Worm (Caenorhabditis elegans): ENCODE data around the gene metl-13.
A peak's percentile ranks its signal among the peaks of the same experiment; 100 is the strongest.

The metl-13 gene

ce11 chrIV:6623390-6623789 is 11.5 kb upstream of the metl-13 start, which contains the start of gene C01B10.44:
Gene C01B10.44 (plus strand): TSS chrIV:6623690.
- no peak for TF ChIP-seq athp-1 (tag; optimal IDR thresholded peaks at IDR 0.05)
- no peak for TF ChIP-seq attf-5 (GFP tag; optimal IDR thresholded peaks at IDR 0.05)
- no peak for TF ChIP-seq cebp-1 (GFP tag; IDR thresholded peaks at IDR 0.05)
- TF ChIP-seq cebp-1 (tag; optimal IDR thresholded peaks at IDR 0.05), result no peak
- TF ChIP-seq B0019.2 (GFP tag; conservative IDR thresholded peaks at IDR 0.05), result no peak
- TF ChIP-seq dpl-1 (GFP tag; optimal IDR thresholded peaks at IDR 0.05), result no peak
- TF ChIP-seq B0261.1 (tag; optimal IDR thresholded peaks at IDR 0.05), result no peak
- no peak for TF ChIP-seq lag-1 (GFP tag; IDR thresholded peaks at IDR 0.05)

DNA sequence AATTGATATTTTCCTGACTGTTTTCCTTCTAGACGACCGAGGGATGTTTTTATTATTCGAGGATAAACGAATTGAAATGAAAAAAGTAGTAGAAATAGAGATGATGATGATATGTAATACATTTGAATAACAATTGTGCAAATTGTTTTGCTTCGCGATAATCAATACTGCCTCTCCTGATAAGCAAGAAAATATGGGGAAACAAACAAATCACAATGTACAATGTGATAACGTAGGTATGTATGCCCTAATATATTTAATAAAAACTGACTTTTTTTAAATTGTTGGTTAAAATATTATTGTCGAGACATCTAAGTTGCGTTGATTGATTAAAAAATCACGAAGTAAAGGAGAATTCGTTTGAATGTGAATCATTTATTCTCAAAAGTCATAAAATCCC is 7.1 kb upstream of the metl-13 start, which contains the start of gene cest-5.2:
Gene cest-5.2 (minus strand): TSS at position 128 of the 400 bp plus-strand sequence.
- TF ChIP-seq unc-62 (GFP tag; optimal IDR thresholded peaks at IDR 0.05) (no peak), nhr-80 (tag; optimal IDR thresholded peaks at IDR 0.05) (peak; percentile 19)

DNA sequence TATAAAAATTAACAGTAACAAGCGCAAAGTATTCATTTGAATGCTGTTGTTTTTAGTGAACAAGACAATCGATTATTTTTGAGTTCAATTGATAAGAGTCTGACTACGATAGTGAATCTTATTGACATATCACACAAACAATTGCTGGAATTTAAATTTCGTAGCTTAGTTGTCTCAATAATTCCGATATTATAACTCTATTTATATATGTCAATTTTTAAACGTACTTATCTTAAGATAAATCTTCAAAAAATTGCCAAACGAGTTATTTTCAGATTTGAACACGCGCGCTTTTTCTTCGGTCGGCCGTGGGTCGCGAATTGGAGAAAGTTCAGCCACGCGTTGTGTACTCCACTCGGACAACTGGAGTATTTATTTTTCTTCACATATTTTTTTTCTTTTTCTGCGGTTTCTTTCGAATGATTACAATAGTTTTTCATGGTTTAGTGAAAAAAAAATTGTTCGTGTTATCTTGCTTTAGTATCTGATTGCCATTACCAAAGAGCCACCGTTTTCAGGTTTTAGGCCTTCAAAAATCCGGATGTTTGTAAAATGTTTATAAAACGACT is 3.1 kb upstream of the metl-13 start, which contains the start of the genes cest-5.1 and C01B10.9:
Gene cest-5.1 (minus strand): TSS at position 51 of the 569 bp plus-strand sequence.
Gene C01B10.9 (plus strand): TSS at position 519 of the 569 bp plus-strand sequence.
- TF ChIP-seq ccch-3 (GFP tag; optimal IDR thresholded peaks at IDR 0.05) (no peak), C06A6.2 (GFP tag; conservative IDR thresholded peaks at IDR 0.05) (no peak), Y53G8AR.9 (GFP tag; conservative IDR thresholded peaks at IDR 0.05) (no peak), egl-44 (GFP tag; IDR thresholded peaks at IDR 0.05) (no peak), F33H1.4 (GFP tag; IDR thresholded peaks at IDR 0.05) (no peak; the same call in none of the 2 replicates), F37B4.10 (GFP tag; IDR thresholded peaks at IDR 0.05) (no peak), mxl-1 (tag; optimal IDR thresholded peaks at IDR 0.05) (no peak), egrh-3 (GFP tag; IDR thresholded peaks at IDR 0.05) (no peak), Y56A3A.18 (GFP tag; IDR thresholded peaks at IDR 0.05) (no peak), C17E4.6 (GFP tag; IDR thresholded peaks at IDR 0.05) (no peak), ceh-40 (GFP tag; IDR thresholded peaks at IDR 0.05) (no peak), dpff-1 (tag; optimal IDR thresholded peaks at IDR 0.05) (no peak), B0019.2 (GFP tag; conservative IDR thresholded peaks at IDR 0.05) (no peak), F52B5.7 (tag; optimal IDR thresholded peaks at IDR 0.05) (no peak), lag-1 (GFP tag; IDR thresholded peaks at IDR 0.05) (no peak), ztf-3 (GFP tag; optimal IDR thresholded peaks at IDR 0.05) (no peak), K12H6.12 (tag; optimal IDR thresholded peaks at IDR 0.05) (peak; percentile 48), rpc-1 (optimal IDR thresholded peaks at IDR 0.05) (no peak), rpc-1 (tag; optimal IDR thresholded peaks at IDR 0.05) (no peak), F55B11.4 (tag; optimal IDR thresholded peaks at IDR 0.05; ENCODE audit: borderline replicate concordance, insufficient read depth) (no peak), hlh-12 (tag; optimal IDR thresholded peaks at IDR 0.05) (no peak), nhr-27 (tag; optimal IDR thresholded peaks at IDR 0.05) (no peak), pha-4 (tag; optimal IDR thresholded peaks at IDR 0.05) (no peak), somi-1 (GFP tag; optimal IDR thresholded peaks at IDR 0.05) (no peak), lin-54 (GFP tag; optimal IDR thresholded peaks at IDR 0.05) (peak; percentile 90), aptf-3 (GFP tag; IDR thresholded peaks at IDR 0.05) (no peak), hrde-1 (tag; optimal IDR thresholded peaks at IDR 0.05; ENCODE audit: borderline replicate concordance) (no peak), akir-1 (GFP tag; optimal IDR thresholded peaks at IDR 0.05) (no peak), F39B2.1 (GFP tag; IDR thresholded peaks at IDR 0.05) (0 out of 2 replicates have a peak, but pooled peaks have one; percentile 47), ztf-26 (tag; optimal IDR thresholded peaks at IDR 0.05) (no peak), nfya-2 (GFP tag; IDR thresholded peaks at IDR 0.05) (no peak), lir-1 (GFP tag; conservative IDR thresholded peaks at IDR 0.05) (peak; percentile 45; the same call in 1 of the 2 replicates), tbx-9 (tag; optimal IDR thresholded peaks at IDR 0.05; ENCODE audit: borderline replicate concordance) (no peak), hmg-1.2 (GFP tag; IDR thresholded peaks at IDR 0.05) (no peak; the same call in 1 of the 2 replicates), Y67H2A.10 (GFP tag; conservative IDR thresholded peaks at IDR 0.05) (peak; percentile 18; the same call in 1 of the 2 replicates), nhr-120 (GFP tag; IDR thresholded peaks at IDR 0.05) (no peak), cebp-2 (GFP tag; IDR thresholded peaks at IDR 0.05) (no peak), athp-1 (tag; optimal IDR thresholded peaks at IDR 0.05) (no peak), zim-3 (tag; optimal IDR thresholded peaks at IDR 0.05) (no peak)

All from whole organism, young adult.